Fruit fly (Drosophila melanogaster) whole organism, pupa: ENCODE measurements around the gene Cerk.

Experiments used
- CG14655 ChIP-seq: fragments of 200-800 bp; sonication (Bioruptor generic); optimal IDR thresholded peaks from 3 replicates; lab custom pipeline; 2017; ENCODE audit warnings: mild to moderate bottlenecking, missing biosample characterization, missing genetic modification reagents, missing genetic modification characterization
- CG17806 ChIP-seq: fragments of 200-800 bp; sonication (Bioruptor generic); optimal IDR thresholded peaks from 2 replicates; lab custom pipeline; 2018; ENCODE audit warnings: missing biosample characterization, mild to moderate bottlenecking, missing genetic modification characterization, moderate library complexity
- CG32121 ChIP-seq: fragments of 200-800 bp; sonication (Bioruptor generic); IDR thresholded peaks from 2 replicates; pipeline ENCODE4 v1.3.6; 2022; ENCODE audit warnings: missing biosample characterization, missing genetic modification characterization
- CG4496 ChIP-seq: fragments of 200-800 bp; sonication (Bioruptor generic); IDR thresholded peaks from 3 replicates; pipeline ENCODE4 v1.3.6; 2022; ENCODE audit warnings: missing biosample characterization, missing genetic modification characterization
- CG8301 ChIP-seq: fragments of 200-800 bp; sonication (Bioruptor generic); optimal IDR thresholded peaks from 2 replicates; lab custom pipeline; 2018; ENCODE audit warnings: missing biosample characterization, mild to moderate bottlenecking, missing genetic modification characterization
- CG9948 ChIP-seq: fragments of 200-800 bp; sonication (Bioruptor generic); optimal IDR thresholded peaks from 2 replicates; lab custom pipeline; 2018; ENCODE audit warnings: missing biosample characterization, mild to moderate bottlenecking, missing genetic modification characterization, moderate library complexity
- D1 ChIP-seq: fragments of 200-800 bp; sonication (Bioruptor generic); optimal IDR thresholded peaks from 2 replicates; lab custom pipeline; 2018; ENCODE audit warnings: missing biosample characterization, mild to moderate bottlenecking, missing genetic modification characterization, moderate library complexity
- Ets98B ChIP-seq: fragments of 200-800 bp; sonication (Bioruptor generic); IDR thresholded peaks from 2 replicates; pipeline ENCODE4 v1.3.6; 2022; ENCODE audit warnings: missing biosample characterization, missing genetic modification characterization

dm6 chr3R:5412306-5412705 lies 44.2 kb upstream of the Cerk start, which contains the start of gene Orco:
- no peak for TF ChIP-seq CG8301 (tag; lab: Kevin White, UChicago)
- no peak for TF ChIP-seq CG32121
- no peak for TF ChIP-seq CG9948 (tag; lab: Kevin White, UChicago)
- TF ChIP-seq CG14655 (GFP tag; lab: Kevin White, UChicago), result no peak
- TF ChIP-seq Ets98B, result no peak
- no peak for TF ChIP-seq CG17806 (tag; lab: Kevin White, UChicago)
- TF ChIP-seq CG4496, result no peak
- no peak for TF ChIP-seq D1 (tag; lab: Kevin White, UChicago)
